Fruit fly (Drosophila melanogaster): ENCODE data around the gene Myc.

Myc gene

DNA sequence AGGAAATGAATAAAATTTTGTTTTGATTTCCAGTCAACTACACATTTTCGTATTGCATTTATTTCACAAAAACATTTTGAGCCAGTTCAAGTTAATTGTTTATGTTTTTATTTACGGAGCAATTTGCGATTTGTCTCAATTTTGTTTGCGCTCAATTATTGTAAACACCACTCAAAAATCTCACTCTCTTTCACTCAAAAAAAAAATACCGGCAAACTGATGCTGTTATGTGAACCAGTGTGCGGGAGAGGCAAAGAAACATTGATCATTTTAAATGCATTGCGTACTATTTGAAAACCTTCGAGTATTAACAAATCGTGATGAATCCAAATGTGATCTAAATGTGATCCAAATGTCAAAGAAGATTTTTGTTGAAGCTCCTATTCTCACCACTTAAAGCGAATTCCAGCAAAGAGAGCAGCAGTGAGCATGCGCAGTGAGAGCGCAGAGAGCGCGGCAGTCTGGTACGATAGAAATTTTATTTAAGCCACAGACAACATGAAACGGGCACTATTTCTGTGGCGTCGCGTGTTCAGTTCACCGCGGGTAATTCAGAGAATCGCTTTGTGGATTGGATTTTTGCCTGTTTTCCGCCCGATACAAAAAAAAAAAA lies at the start of gene Myc:
Myc (plus strand) TSS at position 504 of the 613 bp plus-strand sequence.
- TF ChIP-seq CG17801 (GFP tag; optimal IDR thresholded peaks at IDR 0.05; ENCODE audit: partially characterized antibody), result peak; percentile 49

- TF ChIP-seq CG17801 (GFP tag; optimal IDR thresholded peaks at IDR 0.05; ENCODE audit: partially characterized antibody), result no peak
Observed at dm6 chrX:3328980-3329379, 44.0 kb upstream of the Myc start.

DNA sequence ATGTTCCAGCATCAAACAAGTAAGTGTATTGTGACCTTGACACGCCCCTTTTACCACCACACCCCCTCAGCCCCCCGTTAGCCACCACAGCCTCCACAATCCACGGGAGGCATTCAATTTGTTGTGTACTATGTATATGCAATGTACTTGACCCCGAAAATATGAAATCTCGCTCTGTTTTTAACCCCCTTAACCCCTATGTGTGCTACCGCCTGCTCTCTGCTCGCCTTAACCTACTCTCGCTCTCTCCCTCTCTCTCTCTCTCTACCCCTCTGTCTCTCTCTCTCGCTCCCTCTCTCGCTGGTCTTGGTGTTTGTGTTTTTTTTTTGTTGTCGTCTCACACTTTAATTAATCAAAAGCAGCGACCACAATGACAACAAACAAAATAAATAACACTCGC lies 40.4 kb upstream of the Myc start:
- TF ChIP-seq CG17801 (GFP tag; optimal IDR thresholded peaks at IDR 0.05; ENCODE audit: partially characterized antibody), result no peak

DNA sequence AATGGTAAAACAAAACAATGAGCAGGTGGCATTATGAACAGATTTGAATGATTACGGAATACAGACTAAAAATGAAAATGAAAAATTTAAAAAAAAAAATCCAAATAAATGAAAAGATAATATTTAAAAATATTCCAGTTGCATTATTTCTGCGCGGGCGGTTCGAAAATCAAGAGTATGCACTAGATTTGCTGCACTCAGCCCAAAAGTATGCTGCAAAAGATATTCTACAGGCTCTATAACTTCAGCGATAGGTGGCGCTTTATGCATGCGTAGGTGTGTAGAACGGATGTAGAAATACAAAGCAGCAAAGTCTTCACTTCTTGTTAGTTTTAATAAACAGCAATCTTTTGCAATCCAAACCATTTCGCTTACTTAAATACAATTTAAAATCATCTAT lies 29.3 kb upstream of the Myc start:
- peak; percentile 23 for TF ChIP-seq CG17801 (GFP tag; optimal IDR thresholded peaks at IDR 0.05; ENCODE audit: partially characterized antibody)

- no peak for TF ChIP-seq CG17801 (GFP tag; optimal IDR thresholded peaks at IDR 0.05; ENCODE audit: partially characterized antibody)
Observed at dm6 chrX:3344439-3345308, 28.3 kb upstream of the Myc start.

DNA sequence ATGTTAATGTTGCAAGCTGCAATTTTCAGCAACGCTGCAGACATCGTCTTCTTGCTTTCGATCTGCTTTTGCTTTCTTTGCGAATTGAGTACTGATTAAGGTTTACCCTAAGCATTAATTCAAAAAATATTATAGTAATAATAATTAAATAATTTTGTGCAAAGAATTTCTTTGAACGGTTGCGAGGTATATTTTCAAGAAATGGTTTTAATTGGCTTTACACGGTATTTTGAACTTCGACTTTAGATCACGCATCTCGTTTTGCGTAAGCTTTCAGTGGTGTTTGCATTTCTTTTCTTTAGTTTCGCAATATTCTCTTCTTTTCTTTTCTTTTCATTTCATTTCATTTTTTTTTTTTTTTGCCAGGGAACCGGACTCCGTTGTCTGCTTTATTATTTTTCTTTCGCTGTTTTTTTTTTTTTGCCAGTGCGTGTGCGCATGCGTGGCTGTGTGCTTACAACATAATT lies 26.3 kb upstream of the Myc start:
- no peak for TF ChIP-seq CG17801 (GFP tag; optimal IDR thresholded peaks at IDR 0.05; ENCODE audit: partially characterized antibody)

DNA sequence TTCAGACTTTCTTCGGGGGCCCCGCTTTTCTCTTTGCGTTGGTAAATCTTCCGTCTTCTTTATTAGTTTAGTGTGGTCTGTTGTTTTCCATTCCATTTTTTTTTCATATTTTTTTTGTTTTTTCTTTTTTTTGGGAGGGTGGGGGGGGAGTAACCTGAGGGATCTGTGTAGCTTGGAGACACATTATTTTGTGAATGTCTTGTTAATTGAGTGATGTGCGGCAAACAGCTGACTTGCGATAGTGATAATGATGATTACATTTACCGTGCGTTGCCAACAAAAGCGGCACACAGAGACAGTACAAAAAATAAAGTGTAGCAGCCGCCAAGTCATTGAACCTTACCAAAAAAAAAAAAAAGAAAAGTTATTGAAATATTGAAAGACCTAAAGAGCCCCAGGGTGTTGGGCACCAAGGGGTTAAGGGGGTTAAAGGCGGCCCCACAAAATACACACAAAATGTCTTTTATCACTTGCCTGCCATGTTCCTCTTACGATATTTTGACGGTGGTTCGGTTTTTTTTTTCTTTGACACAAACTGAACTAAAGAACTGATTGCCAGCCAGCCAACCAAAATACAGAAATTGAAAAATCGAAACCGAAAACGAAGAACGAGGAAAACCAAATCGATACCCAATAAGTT lies 23.2 kb upstream of the Myc start:
- TF ChIP-seq CG17801 (GFP tag; optimal IDR thresholded peaks at IDR 0.05; ENCODE audit: partially characterized antibody), result no peak

DNA sequence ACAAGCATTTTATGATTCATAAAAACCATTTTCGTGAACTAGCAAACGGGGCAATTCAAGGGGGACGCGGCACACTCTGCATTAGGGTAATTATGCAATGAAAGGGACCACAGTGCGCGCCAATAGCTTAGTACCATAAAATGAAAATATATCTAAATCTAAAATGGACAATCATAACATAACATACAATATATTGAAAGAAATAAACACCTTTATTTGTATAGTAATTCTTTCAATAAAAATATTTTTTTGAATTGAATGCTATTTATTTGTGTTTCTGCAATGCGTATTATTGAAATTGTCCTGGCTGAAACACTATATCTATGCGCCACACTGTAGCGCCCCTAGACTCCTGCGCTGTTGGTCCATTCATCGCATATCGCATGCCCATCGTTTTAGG lies 22.0 kb upstream of the Myc start:
- TF ChIP-seq CG17801 (GFP tag; optimal IDR thresholded peaks at IDR 0.05; ENCODE audit: partially characterized antibody), result no peak

- TF ChIP-seq CG17801 (GFP tag; optimal IDR thresholded peaks at IDR 0.05; ENCODE audit: partially characterized antibody), result no peak
Observed at dm6 chrX:3351560-3351959, 21.4 kb upstream of the Myc start.

DNA sequence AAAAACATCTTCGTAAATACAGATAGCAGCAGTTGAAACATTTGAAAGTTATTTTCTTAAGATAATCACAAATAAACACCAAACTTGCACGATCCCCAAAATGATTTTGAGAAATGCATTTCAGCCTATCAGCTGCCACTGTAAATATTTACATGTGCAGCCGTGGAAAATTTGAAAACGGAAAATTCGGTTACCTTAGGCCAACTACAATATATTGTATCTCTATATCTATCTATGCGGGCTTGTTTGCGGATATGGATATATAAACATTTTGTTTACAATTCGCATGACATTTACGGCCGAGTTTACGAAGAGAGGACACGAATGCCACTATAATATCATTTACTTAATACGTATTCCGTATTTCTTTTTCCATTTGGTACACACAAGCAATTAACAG lies 18.5 kb upstream of the Myc start:
- no peak for TF ChIP-seq CG17801 (GFP tag; optimal IDR thresholded peaks at IDR 0.05; ENCODE audit: partially characterized antibody)

dm6 chrX:3355180-3355579 lies 17.8 kb upstream of the Myc start:
- TF ChIP-seq CG17801 (GFP tag; optimal IDR thresholded peaks at IDR 0.05; ENCODE audit: partially characterized antibody), result no peak

DNA sequence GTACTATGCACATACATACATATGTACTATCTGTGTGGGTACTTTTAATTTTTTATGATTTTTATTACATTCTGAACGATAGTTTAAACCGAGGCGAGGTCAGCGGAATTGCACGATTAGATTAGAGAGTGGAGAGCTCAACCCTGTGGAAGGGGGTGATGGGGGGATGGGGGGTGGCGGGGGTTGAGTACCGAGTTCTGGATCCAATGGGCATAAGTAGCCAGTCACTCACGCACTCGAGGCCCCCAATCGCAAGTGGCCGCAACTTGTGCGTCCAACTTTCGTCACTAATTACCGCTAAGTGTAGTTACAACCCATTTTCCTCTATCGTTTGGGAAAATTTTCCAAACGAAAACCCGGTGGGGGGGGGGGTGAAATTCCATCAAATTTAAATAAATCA lies 16.7 kb upstream of the Myc start:
- no peak for TF ChIP-seq CG17801 (GFP tag; optimal IDR thresholded peaks at IDR 0.05; ENCODE audit: partially characterized antibody)

DNA sequence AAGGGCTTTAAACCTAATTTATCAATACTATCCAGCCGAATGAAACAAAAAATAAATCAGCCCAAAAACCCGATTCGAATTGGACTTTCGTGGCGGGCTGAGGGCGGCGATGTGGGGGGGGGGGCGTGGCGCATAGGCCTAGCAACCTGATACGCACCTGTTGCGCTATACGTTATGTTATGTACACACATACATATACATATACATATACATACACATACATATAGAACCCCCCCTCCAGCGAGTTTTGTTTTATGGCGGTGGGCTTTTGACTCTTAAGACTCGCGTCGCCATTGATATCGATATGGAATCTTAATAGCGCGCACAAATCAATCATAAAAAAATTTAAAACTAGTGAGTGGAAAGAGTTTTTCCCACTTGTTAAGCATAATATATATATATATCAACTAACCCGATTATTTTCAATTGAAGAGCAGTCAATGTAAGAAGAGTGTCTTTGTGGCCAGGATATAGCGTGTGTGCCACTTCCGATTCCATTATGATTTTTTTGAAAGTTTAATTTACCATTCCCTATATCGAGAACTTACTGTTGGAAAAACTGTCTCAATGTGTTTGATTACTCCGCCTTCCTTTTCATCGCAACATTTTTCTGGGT lies 15.9 kb upstream of the Myc start:
- TF ChIP-seq CG17801 (GFP tag; optimal IDR thresholded peaks at IDR 0.05; ENCODE audit: partially characterized antibody), result no peak

- TF ChIP-seq CG17801 (GFP tag; optimal IDR thresholded peaks at IDR 0.05; ENCODE audit: partially characterized antibody), result no peak
Observed at dm6 chrX:3357724-3358179, 15.2 kb upstream of the Myc start.

- TF ChIP-seq CG17801 (GFP tag; optimal IDR thresholded peaks at IDR 0.05; ENCODE audit: partially characterized antibody), result no peak
Observed at dm6 chrX:3358875-3359274, 14.1 kb upstream of the Myc start.

Measured in ovary, adult (tissue).